Worm (Caenorhabditis elegans): ENCODE results near the gene F14D7.6.
A peak's percentile ranks its signal among the peaks of the same experiment; 100 is the strongest.

Gene F14D7.6

DNA sequence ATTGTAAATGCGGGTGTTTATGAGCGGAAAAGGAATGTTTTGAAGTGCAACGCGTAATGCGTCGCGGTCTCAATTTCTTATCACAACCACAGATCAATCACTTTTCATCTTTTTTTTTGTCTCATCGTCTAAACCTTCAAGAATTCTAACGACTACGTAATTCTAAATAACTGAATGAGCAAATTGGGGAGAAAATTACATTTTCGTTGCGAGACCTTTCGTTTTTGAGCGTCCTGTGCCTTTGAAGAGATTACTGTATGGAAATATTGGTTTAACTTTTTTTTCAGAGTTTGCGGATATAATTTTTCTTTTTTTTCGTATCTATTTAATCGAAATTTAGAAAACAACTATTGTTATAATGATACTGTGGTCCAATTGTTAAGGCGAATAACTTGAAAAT lies 49.3 kb downstream of the F14D7.6 start:
- TF ChIP-seq unc-39 (tag; optimal IDR thresholded peaks at IDR 0.05) = no peak
- no peak for TF ChIP-seq ceh-83 (GFP tag; optimal IDR thresholded peaks at IDR 0.05)
- no peak for TF ChIP-seq cnd-1 (tag; optimal IDR thresholded peaks at IDR 0.05)
- no peak for TF ChIP-seq M03D4.4 (tag; optimal IDR thresholded peaks at IDR 0.05)
- TF ChIP-seq lsy-2 (tag; optimal IDR thresholded peaks at IDR 0.05) = no peak

- TF ChIP-seq hlh-1 (tag; optimal IDR thresholded peaks at IDR 0.05) (no peak), pha-4 (tag; optimal IDR thresholded peaks at IDR 0.05) (no peak), elt-3 (tag; optimal IDR thresholded peaks at IDR 0.05) (no peak), ceh-39 (tag; optimal IDR thresholded peaks at IDR 0.05) (no peak), unc-120 (tag; optimal IDR thresholded peaks at IDR 0.05; ENCODE audit: poor library complexity, severe bottlenecking) (no peak), sptf-1 (tag; optimal IDR thresholded peaks at IDR 0.05) (no peak), mab-5 (tag; optimal IDR thresholded peaks at IDR 0.05) (no peak), elt-1 (tag; optimal IDR thresholded peaks at IDR 0.05; ENCODE audit: borderline replicate concordance, insufficient read depth) (no peak), nhr-2 (tag; optimal IDR thresholded peaks at IDR 0.05) (no peak), nhr-237 (tag; optimal IDR thresholded peaks at IDR 0.05) (peak; percentile 56), unc-39 (tag; optimal IDR thresholded peaks at IDR 0.05) (no peak), nhr-12 (tag; optimal IDR thresholded peaks at IDR 0.05) (no peak), blmp-1 (tag; optimal IDR thresholded peaks at IDR 0.05) (no peak), M03D4.4 (tag; optimal IDR thresholded peaks at IDR 0.05) (peak; percentile 2), unc-62 (GFP tag; optimal IDR thresholded peaks at IDR 0.05) (peak; percentile 9), lin-13 (tag; optimal IDR thresholded peaks at IDR 0.05) (no peak), flh-1 (GFP tag; optimal IDR thresholded peaks at IDR 0.05) (no peak), zip-8 (tag; optimal IDR thresholded peaks at IDR 0.05) (no peak), drap-1 (GFP tag; optimal IDR thresholded peaks at IDR 0.05) (peak; percentile 58), ceh-83 (GFP tag; optimal IDR thresholded peaks at IDR 0.05) (peak; percentile 32), tbx-8 (GFP tag; optimal IDR thresholded peaks at IDR 0.05) (no peak), lin-32 (GFP tag; optimal IDR thresholded peaks at IDR 0.05) (no peak), cnd-1 (tag; optimal IDR thresholded peaks at IDR 0.05) (no peak), snpc-4 (tag; optimal IDR thresholded peaks at IDR 0.05) (no peak), sem-2 (GFP tag; optimal IDR thresholded peaks at IDR 0.05) (no peak), nhr-76 (tag; optimal IDR thresholded peaks at IDR 0.05) (no peak), bed-3 (GFP tag; optimal IDR thresholded peaks at IDR 0.05) (no peak), nhr-28 (tag; optimal IDR thresholded peaks at IDR 0.05) (no peak), mep-1 (tag; optimal IDR thresholded peaks at IDR 0.05) (peak; percentile 6), ces-1 (GFP tag; optimal IDR thresholded peaks at IDR 0.05) (peak; percentile 9), ceh-43 (GFP tag; optimal IDR thresholded peaks at IDR 0.05) (no peak), lsy-2 (tag; optimal IDR thresholded peaks at IDR 0.05) (peak; percentile 31), ham-2 (GFP tag; optimal IDR thresholded peaks at IDR 0.05) (peak; percentile 54), ztf-11 (tag; optimal IDR thresholded peaks at IDR 0.05) (peak; percentile 12), mls-2 (tag; optimal IDR thresholded peaks at IDR 0.05) (no peak)
Measured at ce11 chrV:14350949-14351348, 49.7 kb downstream of the F14D7.6 start.

DNA sequence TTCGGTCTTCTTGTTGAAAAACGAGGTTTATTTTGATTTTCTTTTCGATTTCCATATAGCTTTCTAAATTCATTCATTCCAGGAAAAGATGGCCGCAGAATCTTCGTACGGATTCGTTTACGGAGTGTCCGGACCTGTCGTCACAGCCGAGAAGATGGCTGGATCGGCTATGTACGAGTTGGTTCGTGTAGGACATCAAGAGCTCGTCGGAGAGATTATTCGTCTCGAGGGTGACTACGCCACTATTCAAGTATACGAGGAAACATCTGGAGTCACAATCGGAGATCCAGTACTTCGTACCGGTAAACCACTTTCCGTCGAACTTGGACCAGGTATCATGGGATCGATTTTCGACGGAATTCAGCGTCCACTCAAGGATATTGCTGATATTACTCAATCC lies 50.4 kb downstream of the F14D7.6 start, which contains the start of gene vha-13:
Gene vha-13, plus strand, starts transcription at position 81 of the 400 bp plus-strand sequence.
- TF ChIP-seq ceh-39 (tag; optimal IDR thresholded peaks at IDR 0.05) (no peak), ces-1 (GFP tag; optimal IDR thresholded peaks at IDR 0.05) (no peak), elt-1 (tag; optimal IDR thresholded peaks at IDR 0.05; ENCODE audit: borderline replicate concordance, insufficient read depth) (no peak), lin-13 (tag; optimal IDR thresholded peaks at IDR 0.05) (no peak), lin-32 (GFP tag; optimal IDR thresholded peaks at IDR 0.05) (no peak), mep-1 (tag; optimal IDR thresholded peaks at IDR 0.05) (no peak), unc-62 (GFP tag; optimal IDR thresholded peaks at IDR 0.05) (no peak), nhr-28 (tag; optimal IDR thresholded peaks at IDR 0.05) (no peak), zip-8 (tag; optimal IDR thresholded peaks at IDR 0.05) (no peak), nhr-12 (tag; optimal IDR thresholded peaks at IDR 0.05) (no peak), mab-5 (tag; optimal IDR thresholded peaks at IDR 0.05) (no peak), nhr-237 (tag; optimal IDR thresholded peaks at IDR 0.05) (no peak), unc-39 (tag; optimal IDR thresholded peaks at IDR 0.05) (no peak), bed-3 (GFP tag; optimal IDR thresholded peaks at IDR 0.05) (no peak), hlh-1 (tag; optimal IDR thresholded peaks at IDR 0.05) (no peak), tbx-8 (GFP tag; optimal IDR thresholded peaks at IDR 0.05) (no peak), sem-2 (GFP tag; optimal IDR thresholded peaks at IDR 0.05) (no peak), unc-120 (tag; optimal IDR thresholded peaks at IDR 0.05; ENCODE audit: poor library complexity, severe bottlenecking) (no peak), pha-4 (tag; optimal IDR thresholded peaks at IDR 0.05) (no peak), lsy-2 (tag; optimal IDR thresholded peaks at IDR 0.05) (no peak)
